Fruit fly (Drosophila melanogaster) whole organism, embryonic: ENCODE measurements around the gene CG2818.

Source experiments
- C15 ChIP-seq: fragments of 200-800 bp; sonication (Bioruptor generic); IDR thresholded peaks from 3 replicates; pipeline ENCODE4 v1.3.6; 2022; ENCODE audit warnings: missing biosample characterization, missing genetic modification characterization
- CG10209 ChIP-seq: fragments of 200-800 bp; sonication (Bioruptor generic); optimal IDR thresholded peaks from 3 replicates; lab custom pipeline; 2017; ENCODE audit warnings: missing biosample characterization, mild to moderate bottlenecking, missing genetic modification characterization, missing genetic modification reagents
- CG10267 ChIP-seq: fragments of 200-800 bp; sonication (Bioruptor generic); optimal IDR thresholded peaks from 2 replicates; lab custom pipeline; 2018; ENCODE audit warnings: missing biosample characterization, mild to moderate bottlenecking, missing genetic modification characterization, moderate library complexity
- CG11504 ChIP-seq: fragments of 200-800 bp; sonication (Bioruptor generic); optimal IDR thresholded peaks from 3 replicates; lab custom pipeline; 2019; ENCODE audit warnings: missing biosample characterization, mild to moderate bottlenecking, missing genetic modification characterization, moderate library complexity
- CG14441 ChIP-seq: fragments of 200-800 bp; sonication (Bioruptor generic); IDR thresholded peaks from 2 replicates; pipeline ENCODE4 v1.3.6; 2022; ENCODE audit warnings: missing biosample characterization, missing genetic modification characterization
- CG14860 ChIP-seq: fragments of 200-800 bp; sonication (Bioruptor generic); IDR thresholded peaks from 3 replicates; pipeline ENCODE4 v1.3.6; 2022; ENCODE audit warnings: missing biosample characterization, missing genetic modification characterization; ENCODE audit not compliant: partially characterized antibody
- CG15601 ChIP-seq: fragments of 200-800 bp; sonication (Bioruptor generic); optimal IDR thresholded peaks from 3 replicates; lab custom pipeline; 2019; ENCODE audit warnings: missing biosample characterization, mild to moderate bottlenecking, missing genetic modification characterization, moderate library complexity
- CG17568 ChIP-seq: fragments of 200-800 bp; sonication (Bioruptor generic); optimal IDR thresholded peaks from 2 replicates; lab custom pipeline; 2018; ENCODE audit warnings: missing biosample characterization, mild to moderate bottlenecking, missing genetic modification characterization, moderate library complexity
- CG18476 ChIP-seq: fragments of 200-800 bp; sonication (Bioruptor generic); optimal IDR thresholded peaks from 2 replicates; lab custom pipeline; 2016; ENCODE audit warnings: missing biosample characterization, mild to moderate bottlenecking, missing genetic modification characterization
- CG2199 ChIP-seq: fragments of 200-800 bp; sonication (Bioruptor generic); IDR thresholded peaks from 3 replicates; pipeline ENCODE4 v1.3.6; 2022; ENCODE audit warnings: missing biosample characterization, missing genetic modification characterization
- CG30020 ChIP-seq: fragments of 200-800 bp; optimal IDR thresholded peaks from 2 replicates; lab custom pipeline; 2019; ENCODE audit warnings: missing biosample characterization, mild to moderate bottlenecking, missing genetic modification characterization, moderate library complexity
- CG3163 ChIP-seq: fragments of 200-800 bp; sonication (Bioruptor generic); optimal IDR thresholded peaks from 3 replicates; lab custom pipeline; 2016; ENCODE audit warnings: missing biosample characterization, missing genetic modification characterization
- CG4424 ChIP-seq: fragments of 200-800 bp; sonication (Bioruptor generic); optimal IDR thresholded peaks from 3 replicates; lab custom pipeline; 2016; ENCODE audit warnings: missing biosample characterization, missing genetic modification characterization
- CG6791 ChIP-seq: fragments of 200-800 bp; sonication (Bioruptor generic); IDR thresholded peaks from 3 replicates; pipeline ENCODE4 v1.3.6; 2022; ENCODE audit warnings: missing biosample characterization, missing genetic modification characterization; ENCODE audit not compliant: partially characterized antibody
- CG7745 ChIP-seq: fragments of 200-800 bp; sonication (Bioruptor generic); optimal IDR thresholded peaks from 2 replicates; lab custom pipeline; 2018; ENCODE audit warnings: missing biosample characterization, mild to moderate bottlenecking, missing genetic modification characterization, moderate library complexity
- CG8765 ChIP-seq: fragments of 200-800 bp; sonication (Bioruptor generic); IDR thresholded peaks from 2 replicates; pipeline ENCODE4 v1.3.6; 2022; ENCODE audit warnings: missing biosample characterization, missing genetic modification characterization
- CG8924 ChIP-seq: fragments of 200-800 bp; optimal IDR thresholded peaks from 3 replicates; lab custom pipeline; 2019; ENCODE audit warnings: missing biosample characterization, mild to moderate bottlenecking, missing genetic modification characterization, moderate library complexity
- CG8944 ChIP-seq: fragments of 200-800 bp; sonication (Bioruptor generic); optimal IDR thresholded peaks from 3 replicates; lab custom pipeline; 2016; ENCODE audit warnings: missing biosample characterization, missing genetic modification characterization
- E2f2 ChIP-seq: fragments of 200-800 bp; sonication (Bioruptor generic); IDR thresholded peaks from 2 replicates; pipeline ENCODE4 v1.3.6; 2022; ENCODE audit warnings: missing biosample characterization, missing genetic modification characterization
- Eip74EF ChIP-seq, 2 experiments: fragments of 200-800 bp in 1 of 2; fragments of >200 bp in 1 of 2; sonication (Bioruptor generic) in 1 of 2; optimal IDR thresholded peaks; 2 replicates each; lab custom pipeline; 2017 to 2019; ENCODE audit warnings: missing biosample characterization in 2 of 2, missing genetic modification characterization in 2 of 2, mild to moderate bottlenecking in 1 of 2, moderate library complexity in 1 of 2
- Elba2 ChIP-seq: fragments of 200-800 bp; sonication (Bioruptor generic); optimal IDR thresholded peaks from 3 replicates; lab custom pipeline; 2016; ENCODE audit warnings: missing biosample characterization, missing genetic modification characterization
- Fer2 ChIP-seq: fragments of 200-800 bp; sonication (Bioruptor generic); optimal IDR thresholded peaks from 2 replicates; lab custom pipeline; 2018; ENCODE audit warnings: missing biosample characterization, mild to moderate bottlenecking, missing genetic modification characterization, moderate library complexity
- Mrtf ChIP-seq: fragments of 200-800 bp; sonication (Bioruptor generic); IDR thresholded peaks from 3 replicates; pipeline ENCODE4 v1.3.6; 2022; ENCODE audit warnings: missing biosample characterization, missing genetic modification characterization
- Rx ChIP-seq: fragments of 200-800 bp; sonication (Bioruptor generic); IDR thresholded peaks from 2 replicates; pipeline ENCODE4 v1.3.6; 2022; ENCODE audit warnings: missing biosample characterization, missing genetic modification characterization
- Side ChIP-seq: fragments of 200-800 bp; sonication (Bioruptor generic); optimal IDR thresholded peaks from 2 replicates; lab custom pipeline; 2016; ENCODE audit warnings: missing biosample characterization, missing genetic modification characterization
- Sry-δ ChIP-seq: fragments of 200-800 bp; sonication (Bioruptor generic); optimal IDR thresholded peaks from 2 replicates; lab custom pipeline; 2016; ENCODE audit warnings: missing biosample characterization, missing genetic modification characterization
- Xrp1 ChIP-seq: fragments of 200-800 bp; sonication (Bioruptor generic); IDR thresholded peaks from 2 replicates; pipeline ENCODE4 v1.3.6; 2022; ENCODE audit warnings: missing biosample characterization, missing genetic modification characterization
- al ChIP-seq: fragments of 200-800 bp; sonication (Bioruptor generic); IDR thresholded peaks from 2 replicates; pipeline ENCODE4 v1.3.6; 2022; ENCODE audit warnings: missing biosample characterization, missing genetic modification characterization
- cg ChIP-seq: fragments of 200-800 bp; sonication (Bioruptor generic); optimal IDR thresholded peaks from 3 replicates; lab custom pipeline; 2019; ENCODE audit warnings: missing biosample characterization, mild to moderate bottlenecking, missing genetic modification characterization, moderate library complexity
- crc ChIP-seq: fragments of 200-800 bp; sonication (Bioruptor generic); optimal IDR thresholded peaks from 2 replicates; lab custom pipeline; 2016; ENCODE audit warnings: missing biosample characterization, missing genetic modification characterization
- dati ChIP-seq: fragments of 200-800 bp; sonication (Bioruptor generic); IDR thresholded peaks from 2 replicates; pipeline ENCODE4 v1.3.6; 2022; ENCODE audit warnings: missing biosample characterization, missing genetic modification characterization
- eve ChIP-seq, 2 experiments: fragments of >200 bp; optimal IDR thresholded peaks; 2 replicates each; lab custom pipeline; 2017; ENCODE audit warnings: missing biosample characterization in 2 of 2, missing genetic modification characterization in 2 of 2
- ftz-f1 ChIP-seq: fragments of 200-800 bp; sonication (Bioruptor generic); optimal IDR thresholded peaks from 2 replicates; lab custom pipeline; 2016; ENCODE audit warnings: missing biosample characterization, missing genetic modification characterization
- fu2 ChIP-seq: fragments of 200-800 bp; sonication (Bioruptor generic); optimal IDR thresholded peaks from 2 replicates; lab custom pipeline; 2016; ENCODE audit warnings: missing biosample characterization, missing genetic modification characterization
- gfzf ChIP-seq: fragments of 200-800 bp; sonication (Bioruptor generic); optimal IDR thresholded peaks from 2 replicates; lab custom pipeline; 2016; ENCODE audit warnings: missing biosample characterization, mild to moderate bottlenecking, missing genetic modification characterization, moderate library complexity
- gsb ChIP-seq: fragments of 200-800 bp; sonication (Bioruptor generic); IDR thresholded peaks from 2 replicates; pipeline ENCODE4 v1.3.6; 2022; ENCODE audit warnings: missing biosample characterization, missing genetic modification characterization
- ham ChIP-seq: fragments of 200-800 bp; sonication (Bioruptor generic); IDR thresholded peaks from 2 replicates; pipeline ENCODE4 v1.3.6; 2022; ENCODE audit warnings: missing biosample characterization, missing genetic modification characterization
- kah ChIP-seq: fragments of 200-800 bp; sonication (Bioruptor generic); optimal IDR thresholded peaks from 2 replicates; lab custom pipeline; 2018; ENCODE audit warnings: missing biosample characterization, mild to moderate bottlenecking, missing genetic modification characterization
- oc ChIP-seq: fragments of 200-800 bp; sonication (Bioruptor generic); optimal IDR thresholded peaks from 2 replicates; lab custom pipeline; 2018; ENCODE audit warnings: missing biosample characterization, mild to moderate bottlenecking, missing genetic modification characterization, moderate library complexity
- otp ChIP-seq: fragments of 200-800 bp; sonication (Bioruptor generic); IDR thresholded peaks from 3 replicates; pipeline ENCODE4, ENCODE4 v1.3.6; 2022; ENCODE audit warnings: missing biosample characterization, missing genetic modification characterization
- pita ChIP-seq: fragments of 200-800 bp; sonication (Bioruptor generic); optimal IDR thresholded peaks from 2 replicates; lab custom pipeline; 2017; ENCODE audit warnings: missing biosample characterization, mild to moderate bottlenecking, missing genetic modification characterization
- pzg ChIP-seq: fragments of 200-800 bp; sonication (Bioruptor generic); optimal IDR thresholded peaks from 3 replicates; lab custom pipeline; 2018; ENCODE audit warnings: missing biosample characterization, mild to moderate bottlenecking, missing genetic modification characterization, moderate library complexity
- sc ChIP-seq, 3 experiments: fragments of >200 bp in 2 of 3; fragments of 200-800 bp in 1 of 3; sonication (Bioruptor generic) in 1 of 3; optimal IDR thresholded peaks; 2 replicates in 2 of 3; 3 replicates in 1 of 3; lab custom pipeline; 2017; ENCODE audit warnings: mild to moderate bottlenecking in 1 of 3, missing biosample characterization in 1 of 3, missing genetic modification characterization in 1 of 3, missing genetic modification reagents in 1 of 3
- sens ChIP-seq: fragments of 200-800 bp; sonication (Bioruptor generic); peaks from one replicate; lab custom pipeline; 2016; ENCODE audit warnings: missing biosample characterization, missing genetic modification characterization
- sens-2 ChIP-seq: fragments of 200-800 bp; sonication (Bioruptor generic); IDR thresholded peaks from 2 replicates; pipeline ENCODE4 v1.3.6; 2022; ENCODE audit warnings: missing biosample characterization, missing genetic modification characterization
- stwl ChIP-seq: fragments of 200-800 bp; sonication (Bioruptor generic); optimal IDR thresholded peaks from 3 replicates; lab custom pipeline; 2018; ENCODE audit warnings: missing biosample characterization, mild to moderate bottlenecking, missing genetic modification characterization, moderate library complexity
- tio ChIP-seq: fragments of 200-800 bp; sonication (Bioruptor generic); optimal IDR thresholded peaks from 2 replicates; lab custom pipeline; 2017; ENCODE audit warnings: missing biosample characterization, missing genetic modification characterization, inconsistent platforms
- twi ChIP-seq: fragments of 200-800 bp; optimal IDR thresholded peaks from 2 replicates; lab custom pipeline; 2019; ENCODE audit warnings: missing biosample characterization, mild to moderate bottlenecking, missing genetic modification characterization, moderate library complexity
- wor ChIP-seq: fragments of 200-800 bp; sonication (Bioruptor generic); IDR thresholded peaks from 2 replicates; pipeline ENCODE4 v1.3.6; 2022; ENCODE audit warnings: missing biosample characterization, missing genetic modification characterization
- zf30C ChIP-seq: fragments of 200-800 bp; sonication (Bioruptor generic); optimal IDR thresholded peaks from 3 replicates; lab custom pipeline; 2018; ENCODE audit warnings: missing biosample characterization, mild to moderate bottlenecking, missing genetic modification characterization

The CG2818 gene

dm6 chr2L:3703260-3703659 is 9.9 kb upstream of the CG2818 start, which contains the start of gene CG2816 (continued):
- TF ChIP-seq zf30C (GFP tag; lab: Kevin White, UChicago) (no peak), CG30020 (tag; lab: Kevin White, UChicago) (no peak), oc (no peak), CG7745 (tag; lab: Kevin White, UChicago) (no peak), fu2 (GFP tag; lab: Kevin White, UChicago) (peak; percentile 88), twi (tag; lab: Kevin White, UChicago) (no peak), Mrtf (GFP tag; lab: Robert Waterston, UW) (peak; percentile 78; the same call in 2 of the 3 replicates), kah (GFP tag; lab: Kevin White, UChicago) (no peak), Xrp1 (GFP tag; lab: Robert Waterston, UW) (no peak), CG14860 (GFP tag; lab: Robert Waterston, UW) (no peak), CG18476 (GFP tag; lab: Kevin White, UChicago) (no peak), gfzf (GFP tag; lab: Kevin White, UChicago) (no peak), Sry-δ (GFP tag; lab: Kevin White, UChicago) (no peak), tio (GFP tag; lab: Kevin White, UChicago) (peak; percentile 36), CG8944 (peak; percentile 58), ham (GFP tag; lab: Robert Waterston, UW) (peak; percentile 23; the same call in 1 of the 2 replicates), otp (0 out of 3 replicates have a peak, but pooled peaks have one; percentile 8), gsb (GFP tag; lab: Robert Waterston, UW) (0 out of 2 replicates have a peak, but pooled peaks have one; percentile 17), pita (no peak), cg (GFP tag; lab: Kevin White, UChicago) (no peak), E2f2 (GFP tag; lab: Robert Waterston, UW) (peak; percentile 41; the same call in 1 of the 2 replicates), sens (GFP tag; lab: Kevin White, UChicago) (peak; percentile 78), CG10267 (tag; lab: Kevin White, UChicago) (peak; percentile 19), CG4424 (GFP tag; lab: Kevin White, UChicago) (no peak), CG14441 (GFP tag; lab: Robert Waterston, UW) (peak; percentile 63; the same call in 1 of the 2 replicates), CG15601 (peak; percentile 8), Fer2 (tag; lab: Kevin White, UChicago) (peak; percentile 36), sens-2 (GFP tag; lab: Robert Waterston, UW) (no peak), crc (GFP tag; lab: Kevin White, UChicago) (peak; percentile 71), CG8765 (GFP tag; lab: Robert Waterston, UW) (no peak), ftz-f1 (GFP tag; lab: Kevin White, UChicago) (peak; percentile 35), CG3163 (GFP tag; lab: Kevin White, UChicago) (peak; percentile 9), Elba2 (no peak), CG17568 (no peak), dati (GFP tag; lab: Robert Waterston, UW) (no peak), CG6791 (GFP tag; lab: Robert Waterston, UW) (no peak), CG10209 (GFP tag; lab: Kevin White, UChicago) (peak; percentile 54), al (GFP tag; lab: Robert Waterston, UW) (peak; percentile 95), CG8924 (tag; lab: Kevin White, UChicago) (peak; percentile 64), Rx (GFP tag; lab: Robert Waterston, UW) (0 out of 2 replicates have a peak, but pooled peaks have one; percentile 15), Side (GFP tag; lab: Kevin White, UChicago) (peak; percentile 38), wor (GFP tag; lab: Robert Waterston, UW) (no peak), Eip74EF (GFP tag; optimal IDR thresholded peaks at IDR 0.05; lab: Kevin White, UChicago) (no peak), C15 (0 out of 3 replicates have a peak, but pooled peaks have one; percentile 18), CG2199 (no peak), CG11504 (tag; lab: Kevin White, UChicago) (peak; percentile 55), pzg (GFP tag; lab: Kevin White, UChicago) (no peak), sc (optimal IDR thresholded peaks at IDR 0.05; lab: Kevin White, UChicago) (no peak), sc (GFP tag; optimal IDR thresholded peaks at IDR 0.05; lab: Kevin White, UChicago) (no peak), stwl (tag; lab: Kevin White, UChicago) (no peak), eve (GFP tag; optimal IDR thresholded peaks at IDR 0.05; lab: Kevin White, UChicago) (peak in 1 of 2 experiments; percentile 28)
